Worm (Caenorhabditis elegans): ENCODE measurements around the gene ZC449.8.
A peak's percentile ranks its signal among the peaks of the same experiment; 100 is the strongest.

The ZC449.8 gene

ce11 chrX:5043887-5044286 lies 28.0 kb downstream of the ZC449.8 start, which contains the start of gene Y64H9A.2:
TSS of gene Y64H9A.2 (plus strand) at chrX:5043976.
- TF ChIP-seq skn-1 (tag; optimal IDR thresholded peaks at IDR 0.05): no peak
- peak; percentile 45 for TF ChIP-seq nhr-23 (tag; optimal IDR thresholded peaks at IDR 0.05)
- no peak for TF ChIP-seq eor-1 (tag; optimal IDR thresholded peaks at IDR 0.05)

DNA sequence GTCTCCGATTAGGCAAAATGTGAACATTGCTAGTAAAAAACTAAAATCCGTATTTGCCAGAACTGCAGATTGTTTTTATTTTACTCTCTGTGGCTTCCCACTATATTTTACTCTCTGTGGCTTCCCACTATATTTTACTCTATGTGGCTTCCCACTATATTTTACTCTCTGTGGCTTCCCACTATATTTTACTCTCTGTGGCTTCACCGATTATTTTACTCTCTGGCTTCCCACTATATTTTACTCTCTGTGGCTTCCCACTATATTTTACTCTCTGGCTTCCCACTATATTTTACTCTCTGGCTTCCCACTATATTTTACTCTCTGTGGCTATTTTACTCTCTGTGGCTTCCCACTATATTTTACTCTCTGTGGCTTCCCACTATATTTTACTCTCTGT lies 40.3 kb downstream of the ZC449.8 start:
- TF ChIP-seq nhr-43 (tag; optimal IDR thresholded peaks at IDR 0.05; ENCODE audit: poor library complexity, severe bottlenecking): peak; percentile 28

ce11 chrX:5059163-5059562 lies 43.3 kb downstream of the ZC449.8 start, which contains the start of gene C24H10.4:
TSS of gene C24H10.4 (minus strand) at chrX:5059263.
- TF ChIP-seq egl-5 (tag; optimal IDR thresholded peaks at IDR 0.05) (no peak), ceh-9 (tag; optimal IDR thresholded peaks at IDR 0.05) (no peak), mdl-1 (tag; optimal IDR thresholded peaks at IDR 0.05) (no peak), tbx-2 (tag; optimal IDR thresholded peaks at IDR 0.05) (no peak), nhr-76 (tag; optimal IDR thresholded peaks at IDR 0.05) (no peak), daf-12 (tag; optimal IDR thresholded peaks at IDR 0.05) (no peak), ztf-11 (tag; optimal IDR thresholded peaks at IDR 0.05) (no peak), ceh-82 (tag; optimal IDR thresholded peaks at IDR 0.05) (no peak), nhr-23 (tag; optimal IDR thresholded peaks at IDR 0.05) (no peak)

DNA sequence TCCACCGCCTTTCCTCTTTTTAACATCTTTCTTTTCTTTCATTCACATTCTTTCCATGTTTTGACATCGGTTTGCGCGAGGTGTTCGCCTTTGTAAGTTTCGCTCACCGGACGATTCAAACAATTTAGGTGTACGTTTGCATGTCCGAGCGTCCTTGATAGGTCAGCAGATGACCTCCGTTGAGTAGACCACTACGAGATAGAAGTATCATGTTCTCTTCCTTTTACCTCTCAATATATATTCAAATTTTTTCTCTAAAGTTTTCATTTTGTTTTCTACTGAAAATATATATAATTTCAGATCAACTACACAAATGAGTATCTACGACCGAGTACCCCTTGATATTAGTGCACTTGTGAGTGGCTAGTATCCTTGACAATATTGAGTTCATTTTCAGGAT lies 44.9 kb downstream of the ZC449.8 start, which contains the start of gene C24H10.3:
Gene C24H10.3, plus strand, starts transcription at position 301 of the 400 bp plus-strand sequence.
- TF ChIP-seq fkh-2 (tag; optimal IDR thresholded peaks at IDR 0.05) (no peak), ztf-11 (tag; optimal IDR thresholded peaks at IDR 0.05) (no peak), nhr-67 (tag; optimal IDR thresholded peaks at IDR 0.05) (no peak), egl-27 (tag; optimal IDR thresholded peaks at IDR 0.05) (no peak), tbx-2 (tag; optimal IDR thresholded peaks at IDR 0.05) (no peak), ceh-28 (tag; optimal IDR thresholded peaks at IDR 0.05) (no peak), nhr-25 (tag; optimal IDR thresholded peaks at IDR 0.05) (peak; percentile 59), elt-3 (tag; optimal IDR thresholded peaks at IDR 0.05) (peak in 1 of 3 experiments; percentile 26)

ce11 chrX:5061763-5062162 lies 45.9 kb downstream of the ZC449.8 start:
- TF ChIP-seq nhr-25 (tag; optimal IDR thresholded peaks at IDR 0.05): peak; percentile 38
- no peak for TF ChIP-seq tbx-2 (tag; optimal IDR thresholded peaks at IDR 0.05)
- TF ChIP-seq ztf-11 (tag; optimal IDR thresholded peaks at IDR 0.05): no peak
- peak; percentile 55 for TF ChIP-seq nhr-23 (tag; optimal IDR thresholded peaks at IDR 0.05)
- TF ChIP-seq elt-1 (tag; optimal IDR thresholded peaks at IDR 0.05): peak; percentile 93
- TF ChIP-seq ZK546.5 (tag; optimal IDR thresholded peaks at IDR 0.05): no peak

- TF ChIP-seq nhr-28 (tag; optimal IDR thresholded peaks at IDR 0.05) (no peak), elt-2 (tag; optimal IDR thresholded peaks at IDR 0.05) (peak; percentile 90), zag-1 (tag; optimal IDR thresholded peaks at IDR 0.05) (no peak), elt-3 (tag; optimal IDR thresholded peaks at IDR 0.05) (no peak), lin-15B (tag; optimal IDR thresholded peaks at IDR 0.05) (no peak), egl-5 (tag; optimal IDR thresholded peaks at IDR 0.05) (peak; percentile 56), nhr-11 (tag; optimal IDR thresholded peaks at IDR 0.05) (no peak), R02D3.7 (tag; optimal IDR thresholded peaks at IDR 0.05) (no peak), nhr-237 (tag; optimal IDR thresholded peaks at IDR 0.05) (no peak), nhr-67 (tag; optimal IDR thresholded peaks at IDR 0.05) (no peak), lin-39 (tag; optimal IDR thresholded peaks at IDR 0.05) (peak; percentile 91), ama-1 (optimal IDR thresholded peaks at IDR 0.05) (no peak), tbx-2 (tag; optimal IDR thresholded peaks at IDR 0.05) (peak; percentile 20), elt-1 (tag; optimal IDR thresholded peaks at IDR 0.05) (peak; percentile 8), nhr-43 (tag; optimal IDR thresholded peaks at IDR 0.05; ENCODE audit: poor library complexity, severe bottlenecking) (no peak), aly-2 (tag; optimal IDR thresholded peaks at IDR 0.05) (no peak), mml-1 (tag; optimal IDR thresholded peaks at IDR 0.05) (no peak), ceh-16 (tag; optimal IDR thresholded peaks at IDR 0.05) (no peak), fos-1 (tag; optimal IDR thresholded peaks at IDR 0.05) (no peak), hmg-11 (tag; optimal IDR thresholded peaks at IDR 0.05) (peak; percentile 69), nhr-77 (tag; optimal IDR thresholded peaks at IDR 0.05) (no peak), daf-12 (tag; optimal IDR thresholded peaks at IDR 0.05) (no peak), eor-1 (tag; optimal IDR thresholded peaks at IDR 0.05) (no peak), ZK546.5 (tag; optimal IDR thresholded peaks at IDR 0.05) (no peak), lsy-12 (tag; optimal IDR thresholded peaks at IDR 0.05) (no peak), pha-4 (tag; optimal IDR thresholded peaks at IDR 0.05) (peak; percentile 51), jun-1 (tag; optimal IDR thresholded peaks at IDR 0.05) (no peak), ceh-28 (tag; optimal IDR thresholded peaks at IDR 0.05) (peak; percentile 60), fkh-10 (GFP tag; optimal IDR thresholded peaks at IDR 0.05) (no peak), nhr-23 (tag; optimal IDR thresholded peaks at IDR 0.05) (no peak), nhr-12 (tag; optimal IDR thresholded peaks at IDR 0.05) (no peak)
These were observed 48.1 kb downstream of the ZC449.8 start, which contains the start of gene C24H10.2 for ce11 chrX:5063750-5064652. TSS of gene C24H10.2 (plus strand) at chrX:5064602.

All from whole organism, L3 larva.